Worm (Caenorhabditis elegans) whole organism, young adult: ENCODE data around the gene sdz-28.

Experiments used
- B0019.2 ChIP-seq: fragments of 200-800 bp; sonication (Bioruptor generic); conservative IDR thresholded peaks from 2 replicates; pipeline ENCODE4 v1.3.6; 2022; ENCODE audit warnings: missing genetic modification reagents, missing genetic modification characterization, missing compliant biosample characterization
- ama-1 ChIP-seq, 3 experiments: fragments of 150-350 bp in 1 of 3; sonication (generic microtip) in 2 of 3; optimal IDR thresholded peaks; 2 replicates each; lab custom pipeline; 2014 to 2018; ENCODE audit warnings: missing biosample characterization in 2 of 3, missing genetic modification characterization in 2 of 3, missing genetic modification reagents in 2 of 3
- bed-1 ChIP-seq: fragments of 200-800 bp; sonication (Bioruptor generic); IDR thresholded peaks from 2 replicates; pipeline ENCODE4 v1.3.6; 2022; ENCODE audit warnings: missing genetic modification reagents, missing genetic modification characterization, missing compliant biosample characterization
- ceh-58 ChIP-seq: fragments of 200-800 bp; sonication (Bioruptor generic); IDR thresholded peaks from 2 replicates; pipeline ENCODE4 v1.3.6; 2022; ENCODE audit warnings: missing genetic modification characterization, missing compliant biosample characterization
- snpc-4 ChIP-seq, 5 experiments: fragments of 150-350 bp in 1 of 5; sonication (generic microtip) in 4 of 5; optimal IDR thresholded peaks; 2 replicates each; lab custom pipeline; 2014 to 2018; ENCODE audit warnings: missing genetic modification characterization in 5 of 5, missing biosample characterization in 3 of 5, antibody characterized with exemption in 2 of 5, mild to moderate bottlenecking in 2 of 5, missing compliant biosample characterization in 2 of 5, missing genotype in 2 of 5, moderate library complexity in 2 of 5, missing genetic modification reagents in 1 of 5
- somi-1 ChIP-seq: fragments of 200-800 bp; sonication (Bioruptor generic); optimal IDR thresholded peaks from 2 replicates; lab custom pipeline; 2018; ENCODE audit warnings: mild to moderate bottlenecking, missing genetic modification characterization, missing compliant biosample characterization
- unc-130 ChIP-seq: sonication (generic microtip); optimal IDR thresholded peaks from 2 replicates; lab custom pipeline; 2016; ENCODE audit warnings: missing genetic modification reagents, missing genetic modification characterization, missing compliant biosample characterization

DNA sequence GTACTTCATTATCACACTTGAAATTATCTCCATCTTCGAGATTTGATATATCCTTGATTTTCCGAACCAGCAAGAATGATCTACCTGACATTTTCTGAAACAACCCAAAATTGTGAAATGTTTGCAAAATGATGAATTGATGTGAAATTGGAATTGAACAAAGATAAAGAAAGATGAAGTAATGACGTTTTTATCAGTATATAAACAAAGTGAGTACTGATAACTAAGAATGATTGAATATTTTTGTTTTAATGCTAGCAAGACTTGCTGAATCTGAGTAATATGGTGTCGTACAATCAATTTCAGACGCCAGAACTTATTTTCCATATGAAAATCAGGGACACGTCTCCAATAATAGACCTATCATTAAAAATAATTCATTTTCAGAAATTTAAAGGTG is 8.8 kb upstream of the sdz-28 start, which contains the start of gene math-37:
- TF ChIP-seq bed-1 (GFP tag; lab: Robert Waterston, UW), result no peak
- TF ChIP-seq snpc-4 (GFP tag; optimal IDR thresholded peaks at IDR 0.05; lab: Kevin White, UChicago), result no peak
- no peak for TF ChIP-seq snpc-4 (tag; optimal IDR thresholded peaks at IDR 0.05; lab: Kevin White, UChicago)
- TF ChIP-seq ama-1 (optimal IDR thresholded peaks at IDR 0.05; lab: Kevin White, UChicago), result no peak
- TF ChIP-seq ama-1 (GFP tag; optimal IDR thresholded peaks at IDR 0.05; lab: Kevin White, UChicago), result no peak
- TF ChIP-seq ceh-58 (GFP tag; lab: Robert Waterston, UW), result no peak
- no peak for TF ChIP-seq somi-1 (GFP tag; lab: Kevin White, UChicago)
- TF ChIP-seq unc-130 (GFP tag; lab: Kevin White, UChicago), result no peak
- TF ChIP-seq B0019.2 (GFP tag; lab: Robert Waterston, UW), result no peak
